Worm (Caenorhabditis elegans): Measurements from ENCODE around the gene nfki-1.

nfki-1 gene

DNA sequence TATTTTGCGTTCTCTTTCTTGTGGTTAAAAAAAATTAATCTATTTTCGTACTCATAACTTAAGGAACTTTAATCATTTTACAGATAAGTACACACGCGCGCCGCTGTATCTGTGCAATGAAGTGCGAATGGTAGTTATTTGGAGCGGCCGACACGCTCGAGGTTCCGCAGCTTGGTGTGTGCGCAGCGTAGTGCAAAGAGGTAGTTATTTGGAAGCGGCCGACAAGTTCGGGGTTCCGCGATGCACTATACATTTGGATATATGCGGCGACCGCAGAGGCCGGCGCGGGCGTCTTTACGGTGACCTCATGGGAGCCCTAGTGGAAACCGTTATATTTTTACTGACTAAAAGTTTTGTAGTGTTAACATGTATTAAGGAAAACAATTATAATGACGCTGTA lies 37.6 kb downstream of the nfki-1 start:
- TF ChIP-seq ref-1 (GFP tag; conservative IDR thresholded peaks at IDR 0.05) (no peak), klf-2 (GFP tag; conservative IDR thresholded peaks at IDR 0.05) (no peak), tab-1 (GFP tag; IDR thresholded peaks at IDR 0.05) (no peak), ztf-29 (GFP tag; IDR thresholded peaks at IDR 0.05) (no peak), ztf-23 (GFP tag; IDR thresholded peaks at IDR 0.05) (no peak), cog-1 (tag; optimal IDR thresholded peaks at IDR 0.05) (no peak)

DNA sequence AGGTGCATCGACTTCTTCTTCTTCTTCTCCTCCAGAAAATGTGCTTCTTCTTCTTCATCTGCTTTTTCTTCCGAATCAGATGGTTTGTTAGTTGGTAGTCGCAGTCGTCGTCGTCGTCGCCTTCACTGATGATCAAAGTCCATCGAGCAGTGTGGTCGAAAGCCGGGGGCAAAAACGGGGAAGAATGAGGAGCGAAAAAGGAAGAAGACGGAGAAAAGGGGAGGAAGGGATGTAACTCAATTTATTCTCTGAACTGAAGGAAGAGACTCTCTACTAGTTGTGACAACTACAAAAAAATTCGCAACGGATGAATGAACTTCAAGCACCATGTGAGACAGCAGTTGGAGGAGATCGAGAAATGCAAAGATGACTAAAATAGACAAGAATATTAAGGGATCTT lies 40.7 kb downstream of the nfki-1 start:
- no peak for TF ChIP-seq ref-1 (GFP tag; conservative IDR thresholded peaks at IDR 0.05)
- no peak for TF ChIP-seq ztf-23 (GFP tag; IDR thresholded peaks at IDR 0.05)
- TF ChIP-seq T22C8.4 (GFP tag; IDR thresholded peaks at IDR 0.05): no peak
- no peak for TF ChIP-seq flt-1 (GFP tag; IDR thresholded peaks at IDR 0.05)
- TF ChIP-seq tab-1 (GFP tag; IDR thresholded peaks at IDR 0.05): no peak
- no peak for TF ChIP-seq klf-2 (GFP tag; conservative IDR thresholded peaks at IDR 0.05)
- TF ChIP-seq cog-1 (tag; optimal IDR thresholded peaks at IDR 0.05): no peak
- no peak for TF ChIP-seq med-1 (GFP tag; optimal IDR thresholded peaks at IDR 0.05; ENCODE audit: insufficient read depth)
- TF ChIP-seq ztf-29 (GFP tag; IDR thresholded peaks at IDR 0.05): no peak

DNA sequence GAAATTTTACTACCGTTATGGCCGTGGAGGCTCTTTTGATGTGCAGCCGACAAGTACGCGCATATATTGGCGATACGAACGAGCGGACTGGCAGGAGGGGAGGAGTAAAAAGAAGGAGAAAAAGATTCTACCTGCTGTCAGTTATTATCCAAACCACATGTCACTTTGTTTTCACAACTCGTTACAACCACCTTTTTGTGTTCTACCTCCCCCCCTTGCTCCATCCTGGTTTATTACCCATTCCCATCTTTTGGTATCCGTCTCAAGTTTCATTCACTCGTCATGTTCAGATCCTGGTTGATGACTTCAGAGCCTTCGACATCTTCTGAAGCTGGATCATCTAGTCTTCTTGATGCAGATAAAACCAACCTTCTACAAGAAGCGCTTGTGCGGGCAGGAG lies 52.6 kb downstream of the nfki-1 start, which contains the start of gene psa-3:
Gene psa-3, plus strand, starts transcription at position 301 of the 400 bp plus-strand sequence.
- TF ChIP-seq flt-1 (GFP tag; IDR thresholded peaks at IDR 0.05) (no peak), klf-2 (GFP tag; conservative IDR thresholded peaks at IDR 0.05) (no peak)

DNA sequence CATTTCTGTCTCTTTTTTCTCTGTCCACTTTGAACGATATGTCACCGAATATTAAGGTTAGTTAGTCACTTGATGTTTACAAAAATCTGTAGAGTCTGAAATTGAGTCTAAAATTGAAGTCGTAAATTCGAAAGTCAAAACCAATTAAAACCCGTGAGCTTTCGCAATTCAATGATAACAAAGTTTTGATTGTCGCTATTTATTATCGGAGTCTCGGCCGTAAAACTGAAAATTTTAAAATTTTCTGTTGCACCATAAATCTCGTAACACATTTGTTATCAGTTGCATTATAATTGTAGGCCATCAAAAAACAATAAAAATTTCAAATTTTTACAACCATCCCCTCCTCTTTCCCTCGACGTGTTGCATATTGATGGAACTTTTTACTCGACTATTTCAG lies 53.5 kb downstream of the nfki-1 start:
- no peak for TF ChIP-seq cog-1 (tag; optimal IDR thresholded peaks at IDR 0.05)
- no peak for TF ChIP-seq tab-1 (GFP tag; IDR thresholded peaks at IDR 0.05)
- no peak for TF ChIP-seq ref-1 (GFP tag; conservative IDR thresholded peaks at IDR 0.05)
- TF ChIP-seq T22C8.4 (GFP tag; IDR thresholded peaks at IDR 0.05): no peak
- TF ChIP-seq klf-2 (GFP tag; conservative IDR thresholded peaks at IDR 0.05): no peak
- TF ChIP-seq flt-1 (GFP tag; IDR thresholded peaks at IDR 0.05): no peak
- TF ChIP-seq ztf-23 (GFP tag; IDR thresholded peaks at IDR 0.05): no peak
- no peak for TF ChIP-seq med-1 (GFP tag; optimal IDR thresholded peaks at IDR 0.05; ENCODE audit: insufficient read depth)
- no peak for TF ChIP-seq ztf-29 (GFP tag; IDR thresholded peaks at IDR 0.05)

All from whole organism, midembryonic.